Worm (Caenorhabditis elegans) whole organism, L4 larva: ENCODE data around the gene str-118.

ENCODE experiments used
- T20F7.1 ChIP-seq: fragments of 200-800 bp; sonication (Bioruptor generic); optimal IDR thresholded peaks from 2 replicates; lab custom pipeline; 2018; ENCODE audit warnings: mild to moderate bottlenecking, missing genetic modification characterization, missing compliant biosample characterization
- aly-2 ChIP-seq: sonication (generic microtip); optimal IDR thresholded peaks from 2 replicates; lab custom pipeline; 2018; ENCODE audit warnings: missing biosample characterization, missing genetic modification characterization
- ceh-28 ChIP-seq: fragments of 150-350 bp; optimal IDR thresholded peaks from 2 replicates; lab custom pipeline; 2014; ENCODE audit warnings: missing biosample characterization, missing genetic modification reagents, missing genetic modification characterization
- cey-2 ChIP-seq: sonication (generic microtip); optimal IDR thresholded peaks from 3 replicates; lab custom pipeline; 2017; ENCODE audit warnings: missing genetic modification characterization, mild to moderate bottlenecking, missing compliant biosample characterization, antibody characterized with exemption, borderline replicate concordance; ENCODE audit not compliant: insufficient read depth
- dmd-6 ChIP-seq: fragments of 200-800 bp; sonication (Bioruptor generic); IDR thresholded peaks from 2 replicates; pipeline ENCODE4 v1.3.6; 2022; ENCODE audit warnings: missing genetic modification reagents, missing genetic modification characterization, missing compliant biosample characterization
- gei-8 ChIP-seq: fragments of 200-800 bp; sonication (Bioruptor generic); optimal IDR thresholded peaks from 2 replicates; lab custom pipeline; 2018; ENCODE audit warnings: mild to moderate bottlenecking, missing genetic modification characterization, missing compliant biosample characterization
- hlh-30 ChIP-seq: sonication (generic microtip); optimal IDR thresholded peaks from 2 replicates; lab custom pipeline; 2017; ENCODE audit warnings: antibody characterized with exemption, mild to moderate bottlenecking, missing genetic modification characterization, missing compliant biosample characterization; ENCODE audit not compliant: insufficient read depth
- lin-39 ChIP-seq: fragments of 150-350 bp; optimal IDR thresholded peaks from 2 replicates; lab custom pipeline; 2014; ENCODE audit warnings: missing biosample characterization, missing genetic modification reagents, missing genetic modification characterization
- nhr-6 ChIP-seq: fragments of 150-350 bp; optimal IDR thresholded peaks from 2 replicates; lab custom pipeline; 2014; ENCODE audit warnings: missing biosample characterization, missing genetic modification characterization

DNA sequence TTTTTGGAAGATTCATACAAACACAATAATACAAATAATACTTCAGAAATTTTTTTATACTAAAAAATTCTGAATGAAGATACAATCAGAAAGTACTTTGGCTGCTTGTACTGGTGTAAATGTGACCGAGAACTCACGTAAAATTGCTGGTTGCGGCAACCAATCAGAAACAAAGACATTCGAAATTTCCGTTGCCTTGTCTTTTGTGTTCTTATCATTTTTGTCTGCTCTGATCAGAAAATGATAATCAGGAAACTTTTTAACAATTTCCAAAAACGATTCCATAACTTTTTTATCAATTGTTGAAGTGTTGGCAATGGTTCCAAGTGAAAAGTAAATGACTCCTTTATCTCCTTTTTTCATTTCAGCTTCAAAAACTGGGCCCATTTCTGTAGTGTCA is 45.0 kb downstream of the str-118 start:
- no peak for TF ChIP-seq T20F7.1 (GFP tag; lab: Kevin White, UChicago)
- no peak for TF ChIP-seq cey-2
- no peak for TF ChIP-seq hlh-30 (tag; lab: Kevin White, UChicago)
- no peak for TF ChIP-seq lin-39
- TF ChIP-seq dmd-6 (GFP tag; lab: Robert Waterston, UW) = peak; percentile 66
- TF ChIP-seq aly-2 (tag; lab: Kevin White, UChicago) = no peak
- TF ChIP-seq gei-8 = no peak
- no peak for TF ChIP-seq ceh-28
- no peak for TF ChIP-seq nhr-6 (tag; lab: Kevin White, UChicago)
